Worm (Caenorhabditis elegans): ENCODE data around the gene R10H10.7.

The R10H10.7 gene

ce11 chrIV:10413828-10414227 is at the start of gene R10H10.7:
TSS of gene R10H10.7 (minus strand) at chrIV:10413928.
- TF ChIP-seq nhr-43 (tag; optimal IDR thresholded peaks at IDR 0.05; ENCODE audit: poor library complexity, severe bottlenecking) (no peak), fkh-10 (GFP tag; optimal IDR thresholded peaks at IDR 0.05) (no peak), ceh-9 (tag; optimal IDR thresholded peaks at IDR 0.05) (no peak), zag-1 (tag; optimal IDR thresholded peaks at IDR 0.05) (no peak), daf-12 (tag; optimal IDR thresholded peaks at IDR 0.05) (no peak), fkh-2 (tag; optimal IDR thresholded peaks at IDR 0.05) (no peak), jun-1 (tag; optimal IDR thresholded peaks at IDR 0.05) (no peak), nhr-237 (tag; optimal IDR thresholded peaks at IDR 0.05) (no peak), lin-15B (tag; optimal IDR thresholded peaks at IDR 0.05) (no peak), ztf-4 (tag; optimal IDR thresholded peaks at IDR 0.05) (no peak), skn-1 (tag; optimal IDR thresholded peaks at IDR 0.05) (no peak), nhr-23 (tag; optimal IDR thresholded peaks at IDR 0.05) (no peak)

ce11 chrIV:10463127-10463526 is 49.4 kb upstream of the R10H10.7 start:
- TF ChIP-seq jun-1 (tag; optimal IDR thresholded peaks at IDR 0.05) (peak; percentile 51), lin-39 (tag; optimal IDR thresholded peaks at IDR 0.05) (no peak), pqm-1 (tag; optimal IDR thresholded peaks at IDR 0.05) (peak; percentile 97), elt-2 (tag; optimal IDR thresholded peaks at IDR 0.05) (peak; percentile 95), fos-1 (tag; optimal IDR thresholded peaks at IDR 0.05) (peak; percentile 30), skn-1 (tag; optimal IDR thresholded peaks at IDR 0.05) (peak; percentile 78)

- TF ChIP-seq ztf-11 (tag; optimal IDR thresholded peaks at IDR 0.05) (no peak), elt-1 (tag; optimal IDR thresholded peaks at IDR 0.05) (no peak), snpc-4 (tag; optimal IDR thresholded peaks at IDR 0.05) (no peak), hmg-11 (tag; optimal IDR thresholded peaks at IDR 0.05) (no peak), tbx-2 (tag; optimal IDR thresholded peaks at IDR 0.05) (no peak), ceh-16 (tag; optimal IDR thresholded peaks at IDR 0.05) (no peak), mml-1 (tag; optimal IDR thresholded peaks at IDR 0.05) (no peak), fkh-10 (GFP tag; optimal IDR thresholded peaks at IDR 0.05) (no peak), jun-1 (tag; optimal IDR thresholded peaks at IDR 0.05) (no peak), ceh-82 (tag; optimal IDR thresholded peaks at IDR 0.05) (no peak), mdl-1 (tag; optimal IDR thresholded peaks at IDR 0.05) (no peak), nhr-67 (tag; optimal IDR thresholded peaks at IDR 0.05) (no peak), skn-1 (tag; optimal IDR thresholded peaks at IDR 0.05) (no peak), egl-27 (tag; optimal IDR thresholded peaks at IDR 0.05) (no peak), elt-2 (tag; optimal IDR thresholded peaks at IDR 0.05) (no peak), nhr-23 (tag; optimal IDR thresholded peaks at IDR 0.05) (no peak), lin-39 (tag; optimal IDR thresholded peaks at IDR 0.05) (no peak), ama-1 (optimal IDR thresholded peaks at IDR 0.05) (no peak)
Observed at ce11 chrIV:10462608-10463007, 48.9 kb upstream of the R10H10.7 start.

- TF ChIP-seq ama-1 (optimal IDR thresholded peaks at IDR 0.05) (no peak), nfya-1 (tag; optimal IDR thresholded peaks at IDR 0.05; ENCODE audit: insufficient read depth) (peak; percentile 10), ztf-11 (tag; optimal IDR thresholded peaks at IDR 0.05) (no peak), pha-4 (tag; optimal IDR thresholded peaks at IDR 0.05) (no peak), ztf-4 (tag; optimal IDR thresholded peaks at IDR 0.05) (no peak)
Observed at ce11 chrIV:10461767-10462166, 48.0 kb upstream of the R10H10.7 start, which contains the start of gene mec-3. TSS of gene mec-3 (minus strand) at chrIV:10461867.

- TF ChIP-seq nfya-1 (tag; optimal IDR thresholded peaks at IDR 0.05; ENCODE audit: insufficient read depth) (no peak), zag-1 (tag; optimal IDR thresholded peaks at IDR 0.05) (no peak), ceh-9 (tag; optimal IDR thresholded peaks at IDR 0.05) (no peak), pqm-1 (tag; optimal IDR thresholded peaks at IDR 0.05) (no peak), ztf-11 (tag; optimal IDR thresholded peaks at IDR 0.05) (no peak), egl-5 (tag; optimal IDR thresholded peaks at IDR 0.05) (no peak), ceh-82 (tag; optimal IDR thresholded peaks at IDR 0.05) (no peak), ceh-16 (tag; optimal IDR thresholded peaks at IDR 0.05) (no peak), tbx-2 (tag; optimal IDR thresholded peaks at IDR 0.05) (no peak)
Observed at ce11 chrIV:10457137-10457536, 43.4 kb upstream of the R10H10.7 start, which contains the start of gene srb-17. TSS of gene srb-17 (minus strand) at chrIV:10457237.

- TF ChIP-seq ztf-11 (tag; optimal IDR thresholded peaks at IDR 0.05): no peak
- no peak for TF ChIP-seq aly-2 (tag; optimal IDR thresholded peaks at IDR 0.05)
Observed at ce11 chrIV:10453001-10453400, 39.3 kb upstream of the R10H10.7 start, which contains the start of gene F01D4.8. TSS of gene F01D4.8 (minus strand) at chrIV:10453101.
